Worm (Caenorhabditis elegans) whole organism, L1 larva: ENCODE data around the gene F07A11.4.

ENCODE experiments used
- ama-1 ChIP-seq: fragments of 150-350 bp; optimal IDR thresholded peaks from 2 replicates; lab custom pipeline; 2014
- nhr-11 ChIP-seq: fragments of 150-350 bp; optimal IDR thresholded peaks from 2 replicates; lab custom pipeline; 2014; ENCODE audit warnings: missing biosample characterization, missing genetic modification characterization

DNA sequence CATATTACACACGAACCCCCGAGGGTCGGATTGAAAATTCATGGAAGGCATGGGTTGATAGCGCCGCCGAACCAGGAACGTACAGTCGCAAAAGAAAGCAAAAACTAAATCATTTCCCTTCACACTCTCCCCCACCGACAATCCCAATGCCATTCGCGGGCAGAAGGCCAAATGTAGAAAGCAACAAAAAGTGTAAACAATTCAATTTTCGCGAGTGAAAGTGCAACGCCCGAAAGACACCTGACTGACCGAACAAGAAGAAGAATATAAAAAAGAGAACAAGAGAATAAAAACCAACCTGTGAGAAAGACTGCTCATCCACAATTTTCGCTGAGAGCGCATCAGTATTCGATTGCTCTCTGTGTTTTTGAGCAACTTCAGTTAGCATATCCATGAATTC, 16.9 kb downstream of the F07A11.4 start:
- no peak for TF ChIP-seq nhr-11 (tag; lab: Kevin White, UChicago)
- no peak for TF ChIP-seq ama-1
